Worm (Caenorhabditis elegans) whole organism, L4/young adult: ENCODE data around the gene ceh-92.

Experiments
- W03F9.2 ChIP-seq: fragments of 150-350 bp; optimal IDR thresholded peaks from 2 replicates; lab custom pipeline; 2014; ENCODE audit warnings: missing biosample characterization, missing genetic modification characterization
- him-1 ChIP-seq: sonication (generic microtip); optimal IDR thresholded peaks from 2 replicates; lab custom pipeline; 2016; ENCODE audit warnings: missing genotype, missing genetic modification reagents, missing genetic modification characterization, missing compliant biosample characterization

DNA sequence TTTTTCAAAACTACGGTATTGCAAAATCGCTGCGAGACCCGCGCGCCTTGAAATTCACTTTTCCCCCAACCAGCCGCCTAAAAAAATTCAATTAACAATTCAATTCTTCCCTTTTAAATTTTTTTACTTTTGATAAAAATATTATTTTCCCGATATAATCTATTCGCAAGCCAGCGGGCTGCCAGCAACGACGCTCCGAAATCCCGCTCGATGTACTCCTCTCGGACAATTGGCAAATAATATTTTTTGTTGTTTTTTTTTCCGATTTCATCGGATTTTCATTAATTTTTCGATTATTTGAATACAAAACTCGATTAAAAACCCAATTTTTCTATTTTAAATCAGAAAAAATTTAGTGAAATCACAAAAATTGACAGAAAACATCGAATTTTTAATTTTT lies 34.4 kb downstream of the ceh-92 start:
- TF ChIP-seq W03F9.2 (tag; lab: Kevin White, UChicago) = no peak
- no peak for TF ChIP-seq him-1 (tag; lab: Kevin White, UChicago)
